Worm (Caenorhabditis elegans): ENCODE measurements around the gene srx-121.

Gene srx-121

DNA sequence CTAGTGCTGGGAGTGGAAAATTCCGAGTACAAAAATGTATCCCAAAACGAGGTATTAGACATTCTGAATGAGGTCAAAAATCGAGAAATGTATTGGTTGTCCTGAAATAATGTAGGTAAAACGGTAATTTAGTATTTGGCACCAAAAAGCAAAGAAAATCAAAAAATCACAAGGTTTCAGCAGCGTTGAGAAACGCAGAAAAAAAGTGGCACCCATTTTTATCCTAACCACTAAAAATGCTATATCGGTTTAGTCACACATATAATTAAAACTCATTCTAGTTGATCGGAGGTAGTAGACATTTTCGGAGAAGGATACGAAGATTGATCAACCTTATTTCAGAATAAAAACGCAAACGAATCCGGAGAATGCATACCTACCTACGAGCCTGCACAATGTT is at the start of gene srx-121:
Gene srx-121 (minus strand): TSS at position 101 of the 400 bp plus-strand sequence.
- no peak for TF ChIP-seq alr-1 (tag; optimal IDR thresholded peaks at IDR 0.05)
- TF ChIP-seq nhr-25 (tag; optimal IDR thresholded peaks at IDR 0.05) = no peak
- no peak for TF ChIP-seq ZK546.5 (tag; optimal IDR thresholded peaks at IDR 0.05)
- TF ChIP-seq F13H6.1 (tag; optimal IDR thresholded peaks at IDR 0.05) = no peak
- TF ChIP-seq egl-27 (tag; optimal IDR thresholded peaks at IDR 0.05) = no peak

DNA sequence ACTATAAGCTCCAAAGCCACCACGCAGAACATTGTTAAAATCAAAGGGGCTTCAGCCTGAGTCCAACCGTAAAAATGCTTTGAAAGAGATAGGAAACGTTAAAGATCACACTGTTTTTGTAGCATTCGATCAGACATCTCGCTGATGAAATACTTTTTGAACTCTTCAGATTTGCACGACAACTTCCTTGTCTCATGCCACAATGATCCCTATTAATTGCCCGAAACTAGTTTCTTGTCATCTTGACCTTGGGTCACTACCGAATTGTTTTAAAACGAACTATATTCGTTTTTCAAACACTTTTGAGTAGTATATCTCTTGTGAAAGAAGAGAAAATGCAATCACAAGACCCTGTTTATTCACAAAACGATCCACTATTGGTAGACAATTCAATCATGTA is 45.4 kb upstream of the srx-121 start, which contains the start of gene T20D4.3:
Gene T20D4.3 (plus strand): TSS at position 301 of the 400 bp plus-strand sequence.
- TF ChIP-seq nhr-11 (tag; optimal IDR thresholded peaks at IDR 0.05) = no peak
- no peak for TF ChIP-seq lin-11 (tag; optimal IDR thresholded peaks at IDR 0.05)
- no peak for TF ChIP-seq nhr-12 (tag; optimal IDR thresholded peaks at IDR 0.05)
- no peak for TF ChIP-seq mdl-1 (tag; optimal IDR thresholded peaks at IDR 0.05)
- no peak for TF ChIP-seq lsy-2 (tag; optimal IDR thresholded peaks at IDR 0.05)
- no peak for TF ChIP-seq Y55F3AM.14 (GFP tag; optimal IDR thresholded peaks at IDR 0.05)
- TF ChIP-seq skn-1 (tag; optimal IDR thresholded peaks at IDR 0.05) = no peak
- TF ChIP-seq ztf-4 (tag; optimal IDR thresholded peaks at IDR 0.05) = no peak
- no peak for TF ChIP-seq ama-1 (optimal IDR thresholded peaks at IDR 0.05)
- no peak for TF ChIP-seq nhr-23 (tag; optimal IDR thresholded peaks at IDR 0.05)
- no peak for TF ChIP-seq C34F6.9 (tag; optimal IDR thresholded peaks at IDR 0.05)
- no peak for TF ChIP-seq zag-1 (tag; optimal IDR thresholded peaks at IDR 0.05)
- no peak for TF ChIP-seq nhr-21 (tag; optimal IDR thresholded peaks at IDR 0.05)
- no peak for TF ChIP-seq lin-13 (GFP tag; optimal IDR thresholded peaks at IDR 0.05)
- no peak for TF ChIP-seq unc-39 (tag; optimal IDR thresholded peaks at IDR 0.05)
- TF ChIP-seq snpc-4 (tag; optimal IDR thresholded peaks at IDR 0.05) = no peak
- TF ChIP-seq mbf-1 (tag; optimal IDR thresholded peaks at IDR 0.05) = no peak

DNA sequence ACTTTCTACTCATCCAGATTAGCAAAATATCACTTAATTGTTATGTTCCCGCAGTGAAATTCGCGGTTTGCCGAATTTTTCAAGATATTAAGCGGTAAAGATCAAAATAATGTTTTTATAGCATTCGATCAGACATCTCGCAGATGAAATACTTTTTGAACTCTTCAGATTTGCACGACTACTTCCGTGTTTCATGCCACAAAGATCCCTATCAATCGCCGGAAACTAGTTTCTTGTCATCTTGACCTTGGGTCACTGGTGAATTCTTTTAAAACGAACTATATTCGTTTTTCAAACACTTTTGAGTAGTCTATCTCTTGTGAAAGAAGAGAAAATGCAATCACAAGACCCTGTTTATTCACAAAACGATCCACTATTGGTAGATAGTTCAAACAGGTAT is 40.4 kb upstream of the srx-121 start, which contains the start of gene txt-11:
Gene txt-11 (plus strand): TSS at position 301 of the 400 bp plus-strand sequence.
- no peak for TF ChIP-seq zag-1 (tag; optimal IDR thresholded peaks at IDR 0.05)
- no peak for TF ChIP-seq unc-62 (GFP tag; optimal IDR thresholded peaks at IDR 0.05)
- no peak for TF ChIP-seq F13H6.1 (tag; optimal IDR thresholded peaks at IDR 0.05)
- no peak for TF ChIP-seq aly-2 (tag; optimal IDR thresholded peaks at IDR 0.05)
- no peak for TF ChIP-seq ceh-16 (tag; optimal IDR thresholded peaks at IDR 0.05)
- TF ChIP-seq sma-9 (GFP tag; optimal IDR thresholded peaks at IDR 0.05) = peak; percentile 64
- no peak for TF ChIP-seq sma-9 (tag; optimal IDR thresholded peaks at IDR 0.05)

DNA sequence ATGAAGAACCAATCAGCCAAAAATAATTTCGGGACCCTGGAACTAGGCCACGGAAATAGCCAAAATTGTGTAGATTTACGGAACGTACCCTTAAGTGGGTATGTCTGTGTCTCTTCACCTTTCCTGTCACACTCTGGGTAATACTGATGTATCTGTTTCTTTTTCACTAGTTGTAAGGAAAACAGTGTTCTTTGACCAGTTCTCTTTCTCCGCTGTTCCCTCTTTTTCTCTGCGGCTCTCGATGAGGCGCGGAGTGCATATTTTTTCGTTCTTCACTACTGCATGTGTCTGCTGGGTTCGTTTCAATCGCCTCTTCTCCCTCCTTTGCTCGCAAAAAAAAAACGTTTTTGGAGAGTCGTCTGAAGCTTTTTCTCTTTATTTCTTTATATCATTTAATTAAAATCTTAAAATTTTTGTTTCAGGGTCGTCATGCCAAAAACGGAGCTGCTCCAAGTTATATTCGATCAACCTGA is 37.6 kb upstream of the srx-121 start, which contains the start of gene arrd-22:
Gene arrd-22 (plus strand): TSS at position 423 of the 473 bp plus-strand sequence.
- TF ChIP-seq sma-9 (GFP tag; optimal IDR thresholded peaks at IDR 0.05) (peak; percentile 95), sma-9 (tag; optimal IDR thresholded peaks at IDR 0.05) (no peak), mdl-1 (tag; optimal IDR thresholded peaks at IDR 0.05) (peak in 1 of 2 experiments; percentile 25), ama-1 (optimal IDR thresholded peaks at IDR 0.05) (no peak), zag-1 (tag; optimal IDR thresholded peaks at IDR 0.05) (no peak), nhr-23 (tag; optimal IDR thresholded peaks at IDR 0.05) (no peak), unc-55 (GFP tag; optimal IDR thresholded peaks at IDR 0.05) (peak; percentile 24), ztf-11 (tag; optimal IDR thresholded peaks at IDR 0.05) (no peak), ceh-16 (tag; optimal IDR thresholded peaks at IDR 0.05) (no peak), egl-27 (tag; optimal IDR thresholded peaks at IDR 0.05) (peak; percentile 8), ceh-82 (tag; optimal IDR thresholded peaks at IDR 0.05) (no peak)

DNA sequence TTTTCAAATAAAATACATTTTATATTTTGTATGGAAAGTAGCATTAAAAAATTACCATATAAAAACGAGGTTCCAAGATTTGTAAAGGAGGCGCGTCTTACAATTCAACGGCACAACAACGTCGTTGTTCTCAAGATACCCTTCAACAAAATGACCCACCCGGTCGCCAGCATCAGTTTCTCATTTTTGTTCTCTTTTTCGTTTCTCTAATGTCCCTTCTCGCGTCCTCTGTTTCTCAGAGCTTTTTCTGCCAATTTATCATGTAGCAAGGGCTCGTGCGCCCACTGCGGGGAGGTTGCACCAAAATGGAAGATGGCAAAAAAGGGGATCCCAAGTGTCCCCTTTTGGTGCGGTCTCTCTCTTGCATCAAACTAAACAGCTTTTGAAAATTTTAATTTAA is 36.9 kb upstream of the srx-121 start:
- no peak for TF ChIP-seq nhr-6 (tag; optimal IDR thresholded peaks at IDR 0.05)
- peak; percentile 33 for TF ChIP-seq zag-1 (tag; optimal IDR thresholded peaks at IDR 0.05)

DNA sequence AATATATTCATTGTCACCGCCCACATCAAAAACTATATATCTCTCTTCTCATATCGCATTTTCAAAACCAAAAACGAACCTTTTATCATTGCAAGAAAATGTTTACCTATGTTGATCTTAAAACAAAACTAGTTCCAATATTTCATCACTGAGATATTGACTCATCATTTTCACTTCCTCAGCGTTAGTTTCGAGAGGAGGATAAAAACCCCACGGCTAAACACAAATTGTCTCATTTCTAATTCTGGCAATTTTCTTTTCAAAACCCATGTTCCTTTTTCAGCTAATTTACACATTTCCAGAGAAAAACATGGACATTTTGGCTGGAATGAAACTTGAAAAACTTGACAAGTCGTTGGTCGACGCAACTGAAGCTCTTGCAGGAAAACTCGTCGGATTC is 36.0 kb upstream of the srx-121 start, which contains the start of gene T20D4.7:
Gene T20D4.7 (plus strand): TSS at position 301 of the 400 bp plus-strand sequence.
- TF ChIP-seq nhr-6 (tag; optimal IDR thresholded peaks at IDR 0.05) = no peak
- TF ChIP-seq ama-1 (optimal IDR thresholded peaks at IDR 0.05) = no peak
- TF ChIP-seq ztf-11 (tag; optimal IDR thresholded peaks at IDR 0.05) = no peak
- TF ChIP-seq zag-1 (tag; optimal IDR thresholded peaks at IDR 0.05) = no peak
- no peak for TF ChIP-seq dmd-4 (tag; optimal IDR thresholded peaks at IDR 0.05)
- TF ChIP-seq unc-62 (GFP tag; optimal IDR thresholded peaks at IDR 0.05) = no peak
- no peak for TF ChIP-seq unc-55 (GFP tag; optimal IDR thresholded peaks at IDR 0.05)

Data from whole organism, L2 larva.